Fruit fly (Drosophila melanogaster) whole organism, embryonic: ENCODE data around the gene Dsp1.
A peak's percentile ranks its signal among the peaks of the same experiment; 100 is the strongest.

Experiments used
- Abd-B ChIP-seq: fragments of 200-800 bp; sonication (Bioruptor generic); optimal IDR thresholded peaks from 2 replicates; lab custom pipeline; 2018; ENCODE audit warnings: missing biosample characterization, mild to moderate bottlenecking, missing genetic modification characterization, moderate library complexity
- Aef1 ChIP-seq: fragments of 200-800 bp; sonication (Bioruptor generic); IDR thresholded peaks from 3 replicates; pipeline ENCODE4 v1.3.6; 2022; ENCODE audit warnings: missing biosample characterization, missing genetic modification characterization
- Awh ChIP-seq: fragments of 200-800 bp; sonication (Bioruptor generic); IDR thresholded peaks from 2 replicates; pipeline ENCODE4, ENCODE4 v1.3.6; 2022; ENCODE audit warnings: missing biosample characterization, missing genetic modification characterization
- B-H1 ChIP-seq: fragments of 200-800 bp; sonication (Bioruptor generic); IDR thresholded peaks from 3 replicates; pipeline ENCODE4 v1.3.6; 2022; ENCODE audit warnings: missing biosample characterization, missing genetic modification characterization
- CG10959 ChIP-seq: fragments of 200-800 bp; sonication (Bioruptor generic); IDR thresholded peaks from 2 replicates; pipeline ENCODE4 v1.3.6; 2022; ENCODE audit warnings: missing biosample characterization, missing genetic modification characterization
- CG10979 ChIP-seq: fragments of 200-800 bp; sonication (Bioruptor generic); optimal IDR thresholded peaks from 2 replicates; lab custom pipeline; 2018; ENCODE audit warnings: missing biosample characterization, mild to moderate bottlenecking, missing genetic modification characterization, moderate library complexity
- CG11696 ChIP-seq: fragments of 200-800 bp; sonication (Bioruptor generic); IDR thresholded peaks from 2 replicates; pipeline ENCODE4 v1.3.6; 2022; ENCODE audit warnings: missing biosample characterization, missing genetic modification characterization
- CG12659 ChIP-seq: fragments of 200-800 bp; sonication (Bioruptor generic); optimal IDR thresholded peaks from 3 replicates; lab custom pipeline; 2017; ENCODE audit warnings: mild to moderate bottlenecking, missing biosample characterization, missing genetic modification reagents, missing genetic modification characterization
- CG14860 ChIP-seq: fragments of 200-800 bp; sonication (Bioruptor generic); IDR thresholded peaks from 3 replicates; pipeline ENCODE4 v1.3.6; 2022; ENCODE audit warnings: missing biosample characterization, missing genetic modification characterization; ENCODE audit not compliant: partially characterized antibody
- CG15011 ChIP-seq: fragments of 200-800 bp; sonication (Bioruptor generic); optimal IDR thresholded peaks from 3 replicates; lab custom pipeline; 2018; ENCODE audit warnings: missing biosample characterization, mild to moderate bottlenecking, missing genetic modification characterization
- CG16815 ChIP-seq: fragments of 200-800 bp; sonication (Bioruptor generic); optimal IDR thresholded peaks from 3 replicates; lab custom pipeline; 2017; ENCODE audit warnings: missing biosample characterization, mild to moderate bottlenecking, missing genetic modification characterization
- CG17568 ChIP-seq: fragments of 200-800 bp; sonication (Bioruptor generic); optimal IDR thresholded peaks from 2 replicates; lab custom pipeline; 2018; ENCODE audit warnings: missing biosample characterization, mild to moderate bottlenecking, missing genetic modification characterization, moderate library complexity
- CG2116 ChIP-seq: fragments of 200-800 bp; sonication (Bioruptor generic); optimal IDR thresholded peaks from 3 replicates; lab custom pipeline; 2018; ENCODE audit warnings: missing biosample characterization, mild to moderate bottlenecking, missing genetic modification characterization
- CG2120 ChIP-seq: fragments of 200-800 bp; sonication (Bioruptor generic); optimal IDR thresholded peaks from 3 replicates; lab custom pipeline; 2016; ENCODE audit warnings: missing biosample characterization, missing genetic modification characterization
- CG7556 ChIP-seq: fragments of 200-800 bp; sonication (Bioruptor generic); optimal IDR thresholded peaks from 2 replicates; lab custom pipeline; 2017; ENCODE audit warnings: missing biosample characterization, mild to moderate bottlenecking, missing genetic modification characterization
- CG7928 ChIP-seq: fragments of 200-800 bp; sonication (Bioruptor generic); optimal IDR thresholded peaks from 2 replicates; lab custom pipeline; 2017; ENCODE audit warnings: missing biosample characterization, mild to moderate bottlenecking, missing genetic modification characterization
- CG9215 ChIP-seq: fragments of 200-800 bp; sonication (Bioruptor generic); IDR thresholded peaks from 2 replicates; pipeline ENCODE4 v1.3.6; 2022; ENCODE audit warnings: missing biosample characterization, missing genetic modification characterization
- Dad ChIP-seq: fragments of 200-800 bp; sonication (Bioruptor generic); optimal IDR thresholded peaks from 3 replicates; lab custom pipeline; 2016; ENCODE audit warnings: missing biosample characterization, missing genetic modification characterization
- Dip3 ChIP-seq: fragments of 200-800 bp; sonication (Bioruptor generic); optimal IDR thresholded peaks from 3 replicates; lab custom pipeline; 2016; ENCODE audit warnings: missing biosample characterization, missing genetic modification characterization
- Fer1 ChIP-seq: fragments of 200-800 bp; sonication (Bioruptor generic); optimal IDR thresholded peaks from 2 replicates; lab custom pipeline; 2017; ENCODE audit warnings: missing biosample characterization, mild to moderate bottlenecking, missing genetic modification characterization
- H15 ChIP-seq: fragments of 200-800 bp; sonication (Bioruptor generic); IDR thresholded peaks from 3 replicates; pipeline ENCODE4 v1.3.6; 2022; ENCODE audit warnings: missing biosample characterization, missing genetic modification characterization
- Hr51 ChIP-seq, 2 experiments: fragments of 200-800 bp; sonication (Bioruptor generic); optimal IDR thresholded peaks; 2 replicates in 1 of 2; 3 replicates in 1 of 2; lab custom pipeline; 2016 to 2018; ENCODE audit warnings: missing biosample characterization in 2 of 2, missing genetic modification characterization in 2 of 2, mild to moderate bottlenecking in 1 of 2, moderate library complexity in 1 of 2
- Lhr ChIP-seq: fragments of 200-800 bp; sonication (Bioruptor generic); optimal IDR thresholded peaks from 3 replicates; lab custom pipeline; 2017; ENCODE audit warnings: mild to moderate bottlenecking, missing biosample characterization, missing genetic modification reagents, missing genetic modification characterization
- MESR4 ChIP-seq: fragments of 200-800 bp; sonication (Bioruptor generic); optimal IDR thresholded peaks from 2 replicates; lab custom pipeline; 2018; ENCODE audit warnings: missing biosample characterization, mild to moderate bottlenecking, missing genetic modification characterization, moderate library complexity
- MTF-1 ChIP-seq: fragments of 200-800 bp; sonication (Bioruptor generic); optimal IDR thresholded peaks from 2 replicates; lab custom pipeline; 2018; ENCODE audit warnings: missing biosample characterization, mild to moderate bottlenecking, missing genetic modification characterization, borderline replicate concordance
- Med ChIP-seq: fragments of 200-800 bp; sonication (Bioruptor generic); peaks from one replicate; lab custom pipeline; 2016; ENCODE audit warnings: missing biosample characterization, missing genetic modification characterization, mild to moderate bottlenecking, inconsistent platforms, moderate library complexity
- NC2α ChIP-seq: fragments of 200-800 bp; sonication (Bioruptor generic); optimal IDR thresholded peaks from 2 replicates; lab custom pipeline; 2016; ENCODE audit warnings: missing biosample characterization, missing genetic modification characterization
- NC2β ChIP-seq: fragments of 200-800 bp; sonication (Bioruptor generic); optimal IDR thresholded peaks from 2 replicates; lab custom pipeline; 2016; ENCODE audit warnings: missing biosample characterization, missing genetic modification characterization
- NFAT ChIP-seq: fragments of 200-800 bp; sonication (Bioruptor generic); IDR thresholded peaks from 2 replicates; pipeline ENCODE4 v1.3.6; 2022; ENCODE audit warnings: missing biosample characterization, missing genetic modification characterization
- Oaz ChIP-seq: fragments of 200-800 bp; sonication (Bioruptor generic); IDR thresholded peaks from 2 replicates; pipeline ENCODE4 v1.3.6; 2022; ENCODE audit warnings: missing biosample characterization, missing genetic modification characterization
- Opbp ChIP-seq: fragments of 200-800 bp; sonication (Bioruptor generic); IDR thresholded peaks from 3 replicates; pipeline ENCODE4 v1.3.6; 2022; ENCODE audit warnings: missing biosample characterization, missing genetic modification characterization; ENCODE audit not compliant: partially characterized antibody
- Trl ChIP-seq, 3 experiments: fragments of >200 bp in 2 of 3; fragments of 200-800 bp in 1 of 3; sonication (Bioruptor generic) in 1 of 3; optimal IDR thresholded peaks; 2 replicates in 1 of 3; 3 replicates in 2 of 3; lab custom pipeline; 2016 to 2017; ENCODE audit warnings: missing biosample characterization in 1 of 3, missing genetic modification characterization in 1 of 3
- Usf ChIP-seq: fragments of 200-800 bp; sonication (Bioruptor generic); optimal IDR thresholded peaks from 2 replicates; lab custom pipeline; 2017; ENCODE audit warnings: missing genotype, missing biosample characterization, missing genetic modification characterization
- ash1 ChIP-seq: fragments of 200-800 bp; sonication (Bioruptor generic); optimal IDR thresholded peaks from 2 replicates; lab custom pipeline; 2018; ENCODE audit warnings: missing biosample characterization, mild to moderate bottlenecking, missing genetic modification characterization
- ato ChIP-seq: fragments of 200-800 bp; sonication (Bioruptor generic); IDR thresholded peaks from 2 replicates; pipeline ENCODE4 v1.3.6; 2022; ENCODE audit warnings: missing biosample characterization, missing genetic modification characterization; ENCODE audit not compliant: partially characterized antibody
- cad ChIP-seq: fragments of >200 bp; optimal IDR thresholded peaks from 2 replicates; lab custom pipeline; 2017; ENCODE audit warnings: missing biosample characterization, missing genetic modification characterization
- disco-r ChIP-seq: fragments of 200-800 bp; sonication (Bioruptor generic); optimal IDR thresholded peaks from 2 replicates; lab custom pipeline; 2016; ENCODE audit warnings: missing biosample characterization, missing genetic modification characterization
- emc ChIP-seq: fragments of 200-800 bp; sonication (Bioruptor generic); optimal IDR thresholded peaks from 2 replicates; lab custom pipeline; 2016; ENCODE audit warnings: missing biosample characterization, missing genetic modification characterization
- ham ChIP-seq: fragments of 200-800 bp; sonication (Bioruptor generic); IDR thresholded peaks from 2 replicates; pipeline ENCODE4 v1.3.6; 2022; ENCODE audit warnings: missing biosample characterization, missing genetic modification characterization
- hkb ChIP-seq, 2 experiments: fragments of 200-800 bp in 1 of 2; fragments of >200 bp in 1 of 2; sonication (Bioruptor generic) in 1 of 2; IDR thresholded peaks in 1 of 2; optimal IDR thresholded peaks in 1 of 2; 2 replicates each; pipeline versions ENCODE4 v1.3.6 to Lab custom; 2017 to 2022; ENCODE audit warnings: missing biosample characterization in 1 of 2, missing genetic modification characterization in 1 of 2
- kah ChIP-seq: fragments of 200-800 bp; sonication (Bioruptor generic); optimal IDR thresholded peaks from 2 replicates; lab custom pipeline; 2018; ENCODE audit warnings: missing biosample characterization, mild to moderate bottlenecking, missing genetic modification characterization
- lab ChIP-seq: fragments of 200-800 bp; sonication (Bioruptor generic); optimal IDR thresholded peaks from 3 replicates; lab custom pipeline; 2017; ENCODE audit warnings: missing biosample characterization, missing genetic modification characterization, mild to moderate bottlenecking, moderate library complexity, missing genetic modification reagents
- lmd ChIP-seq: fragments of 200-800 bp; sonication (Bioruptor generic); IDR thresholded peaks from 2 replicates; pipeline ENCODE4 v1.3.6; 2022; ENCODE audit warnings: missing biosample characterization, missing genetic modification characterization
- maf-S ChIP-seq: fragments of 200-800 bp; sonication (Bioruptor generic); optimal IDR thresholded peaks from 2 replicates; lab custom pipeline; 2016; ENCODE audit warnings: missing biosample characterization, missing genetic modification characterization
- nerfin-1 ChIP-seq: fragments of 200-800 bp; sonication (Bioruptor generic); optimal IDR thresholded peaks from 3 replicates; lab custom pipeline; 2019; ENCODE audit warnings: missing biosample characterization, mild to moderate bottlenecking, missing genetic modification characterization, moderate library complexity
- nom ChIP-seq: fragments of 200-800 bp; sonication (Bioruptor generic); optimal IDR thresholded peaks from 2 replicates; lab custom pipeline; 2017; ENCODE audit warnings: missing biosample characterization, missing genetic modification characterization, mild to moderate bottlenecking, moderate library complexity, missing genetic modification reagents
- shn ChIP-seq: fragments of 200-800 bp; sonication (Bioruptor generic); optimal IDR thresholded peaks from 3 replicates; lab custom pipeline; 2016; ENCODE audit warnings: missing biosample characterization, missing genetic modification characterization
- usp ChIP-seq: fragments of >200 bp; optimal IDR thresholded peaks from 2 replicates; lab custom pipeline; 2017; ENCODE audit warnings: missing biosample characterization, missing genetic modification characterization
- wek ChIP-seq: fragments of 200-800 bp; sonication (Bioruptor generic); optimal IDR thresholded peaks from 3 replicates; lab custom pipeline; 2018; ENCODE audit warnings: missing biosample characterization, mild to moderate bottlenecking, missing genetic modification characterization, moderate library complexity

The Dsp1 gene

DNA sequence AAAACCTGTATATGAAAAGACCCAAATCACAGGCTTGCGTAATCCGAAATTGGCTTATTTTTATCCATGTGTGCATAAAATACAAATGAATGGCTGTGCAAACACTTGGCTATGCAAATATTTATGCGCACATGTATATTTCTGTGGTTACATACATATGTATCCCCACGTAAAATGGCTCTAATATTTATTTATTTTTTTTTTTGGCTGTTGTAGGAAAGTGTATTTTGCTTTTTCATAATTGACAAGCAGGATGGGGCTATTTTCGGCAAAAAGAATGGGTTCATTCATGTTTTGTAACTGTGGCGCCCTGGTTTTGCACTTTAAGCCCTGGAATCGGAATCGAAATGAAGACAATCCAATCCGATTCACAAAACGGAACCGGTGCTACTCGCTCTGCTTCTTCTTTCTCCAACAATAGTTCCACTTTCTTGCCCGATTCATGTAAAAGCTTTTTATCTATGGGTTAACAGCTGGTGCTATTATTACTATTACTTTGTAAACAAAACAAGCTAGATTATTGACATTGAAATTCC lies 1.8 kb downstream of the Dsp1 start (continued):
- TF ChIP-seq NFAT (GFP tag; lab: Robert Waterston, UW) (peak; percentile 79), CG12659 (GFP tag; lab: Kevin White, UChicago) (peak; percentile 78), ash1 (GFP tag; lab: Kevin White, UChicago) (no peak), NC2β (peak; percentile 57), lmd (GFP tag; lab: Robert Waterston, UW) (peak; percentile 72), CG2116 (GFP tag; lab: Kevin White, UChicago) (peak; percentile 50), shn (GFP tag; lab: Kevin White, UChicago) (peak; percentile 63), Trl (optimal IDR thresholded peaks at IDR 0.05; lab: Kevin White, UChicago) (no peak), Trl (GFP tag; optimal IDR thresholded peaks at IDR 0.05; lab: Kevin White, UChicago) (peak; percentile 67), emc (GFP tag; lab: Kevin White, UChicago) (no peak), hkb (optimal IDR thresholded peaks at IDR 0.05; lab: Kevin White, UChicago) (no peak), hkb (GFP tag; IDR thresholded peaks at IDR 0.05; lab: Robert Waterston, UW) (peak; percentile 88), CG7928 (peak; percentile 90), Dad (GFP tag; lab: Kevin White, UChicago) (peak; percentile 75), usp (GFP tag; lab: Kevin White, UChicago) (no peak), CG17568 (peak; percentile 62), CG10979 (tag; lab: Kevin White, UChicago) (peak; percentile 21), H15 (peak; percentile 72), ham (no peak), CG15011 (GFP tag; lab: Kevin White, UChicago) (peak; percentile 37), Oaz (GFP tag; lab: Robert Waterston, UW) (no peak; the same call in 1 of the 2 replicates), CG2120 (GFP tag; lab: Kevin White, UChicago) (peak; percentile 85), Med (peak; percentile 95), CG14860 (GFP tag; lab: Robert Waterston, UW) (no peak), CG16815 (GFP tag; lab: Kevin White, UChicago) (peak; percentile 36), maf-S (GFP tag; lab: Kevin White, UChicago) (peak; percentile 64), Usf (GFP tag; lab: Kevin White, UChicago) (peak; percentile 17), Opbp (GFP tag; lab: Robert Waterston, UW) (no peak), NC2α (GFP tag; lab: Kevin White, UChicago) (no peak), CG10959 (GFP tag; lab: Robert Waterston, UW) (peak; percentile 58; the same call in 1 of the 2 replicates), CG9215 (GFP tag; lab: Robert Waterston, UW) (no peak; the same call in none of the 2 replicates), B-H1 (GFP tag; lab: Robert Waterston, UW) (peak; percentile 75; the same call in 2 of the 3 replicates), ato (GFP tag; lab: Robert Waterston, UW) (no peak), nerfin-1 (tag; lab: Kevin White, UChicago) (no peak), Dip3 (peak; percentile 62), Abd-B (no peak), MESR4 (GFP tag; lab: Kevin White, UChicago) (peak; percentile 17), CG11696 (peak; percentile 64; the same call in 1 of the 2 replicates), nom (peak; percentile 46), cad (GFP tag; lab: Kevin White, UChicago) (no peak), Fer1 (GFP tag; lab: Kevin White, UChicago) (peak; percentile 80), lab (peak; percentile 84), wek (GFP tag; lab: Kevin White, UChicago) (peak; percentile 40), Aef1 (peak; percentile 78), Lhr (GFP tag; lab: Kevin White, UChicago) (no peak), CG7556 (GFP tag; lab: Kevin White, UChicago) (peak; percentile 68), disco-r (GFP tag; lab: Kevin White, UChicago) (peak; percentile 33), kah (peak; percentile 26), Hr51 (GFP tag; optimal IDR thresholded peaks at IDR 0.05; lab: Kevin White, UChicago) (peak; percentile 68), MTF-1 (GFP tag; lab: Kevin White, UChicago) (peak; percentile 12), Awh (peak; percentile 73)
